Worm (Caenorhabditis elegans) whole organism, young adult: Measurements from ENCODE around the gene C25H3.1.

Experiments
- B0019.2 ChIP-seq: fragments of 200-800 bp; sonication (Bioruptor generic); conservative IDR thresholded peaks from 2 replicates; pipeline ENCODE4 v1.3.6; 2022; ENCODE audit warnings: missing genetic modification reagents, missing genetic modification characterization, missing compliant biosample characterization
- B0035.1 ChIP-seq: sonication (generic microtip); optimal IDR thresholded peaks from 2 replicates; lab custom pipeline; 2016; ENCODE audit warnings: missing genetic modification characterization, mild to moderate bottlenecking, missing compliant biosample characterization, missing genotype, missing genetic modification reagents
- B0336.3 ChIP-seq: fragments of 200-800 bp; sonication (Bioruptor generic); IDR thresholded peaks from 2 replicates; pipeline ENCODE4 v1.3.6; 2022; ENCODE audit warnings: missing genetic modification characterization, missing compliant biosample characterization
- D2030.7 ChIP-seq: fragments of 200-800 bp; sonication (Bioruptor generic); IDR thresholded peaks from 2 replicates; pipeline ENCODE4 v1.3.6; 2022; ENCODE audit warnings: missing genetic modification reagents, missing genetic modification characterization, missing compliant biosample characterization
- F22D6.2 ChIP-seq: sonication (generic microtip); optimal IDR thresholded peaks from 2 replicates; lab custom pipeline; 2016; ENCODE audit warnings: mild to moderate bottlenecking, missing genetic modification characterization, missing compliant biosample characterization
- F33H1.4 ChIP-seq: fragments of 200-800 bp; sonication (Bioruptor generic); IDR thresholded peaks from 2 replicates; pipeline ENCODE4 v1.3.6; 2022; ENCODE audit warnings: missing genetic modification reagents, missing genetic modification characterization, missing compliant biosample characterization
- F55B11.4 ChIP-seq: sonication (generic microtip); optimal IDR thresholded peaks from 2 replicates; lab custom pipeline; 2016; ENCODE audit warnings: missing compliant biosample characterization, missing genetic modification characterization, borderline replicate concordance; ENCODE audit not compliant: insufficient read depth
- T26A5.8 ChIP-seq: sonication (generic microtip); optimal IDR thresholded peaks from 2 replicates; lab custom pipeline; 2016; ENCODE audit warnings: missing genetic modification characterization, missing compliant biosample characterization
- Y53F4B.3 ChIP-seq: fragments of 200-800 bp; sonication (Bioruptor generic); IDR thresholded peaks from 2 replicates; pipeline ENCODE4 v1.3.6; 2022; ENCODE audit warnings: missing genetic modification reagents, missing genetic modification characterization, missing compliant biosample characterization
- Y56A3A.18 ChIP-seq: fragments of 200-800 bp; sonication (Bioruptor generic); IDR thresholded peaks from 2 replicates; pipeline ENCODE4 v1.3.6; 2022; ENCODE audit warnings: missing genetic modification reagents, missing genetic modification characterization, missing compliant biosample characterization
- Y67H2A.10 ChIP-seq: fragments of 200-800 bp; sonication (Bioruptor generic); conservative IDR thresholded peaks from 2 replicates; pipeline ENCODE4 v1.3.6; 2022; ENCODE audit warnings: missing genetic modification reagents, missing genetic modification characterization, missing compliant biosample characterization
- Y79H2A.3 ChIP-seq: fragments of 200-800 bp; sonication (Bioruptor generic); conservative IDR thresholded peaks from 2 replicates; pipeline ENCODE4 v1.3.6; 2022; ENCODE audit warnings: missing genetic modification reagents, missing genetic modification characterization, missing compliant biosample characterization
- ama-1 ChIP-seq, 3 experiments: fragments of 150-350 bp in 1 of 3; sonication (generic microtip) in 2 of 3; optimal IDR thresholded peaks; 2 replicates each; lab custom pipeline; 2014 to 2018; ENCODE audit warnings: missing biosample characterization in 2 of 3, missing genetic modification characterization in 2 of 3, missing genetic modification reagents in 2 of 3
- aptf-3 ChIP-seq: fragments of 200-800 bp; sonication (Bioruptor generic); IDR thresholded peaks from 2 replicates; pipeline ENCODE4 v1.3.6; 2022; ENCODE audit warnings: missing genetic modification characterization, missing compliant biosample characterization
- attf-3 ChIP-seq: fragments of 200-800 bp; sonication (Bioruptor generic); conservative IDR thresholded peaks from 2 replicates; pipeline ENCODE4 v1.3.6; 2022; ENCODE audit warnings: missing genetic modification reagents, missing genetic modification characterization, missing compliant biosample characterization
- attf-6 ChIP-seq: fragments of 200-800 bp; sonication (Bioruptor generic); IDR thresholded peaks from 2 replicates; pipeline ENCODE4 v1.3.6; 2022; ENCODE audit warnings: missing genetic modification reagents, missing genetic modification characterization, missing compliant biosample characterization
- bed-2 ChIP-seq: fragments of 200-800 bp; sonication (Bioruptor generic); IDR thresholded peaks from 2 replicates; pipeline ENCODE4 v1.3.6; 2022; ENCODE audit warnings: missing genetic modification reagents, missing genetic modification characterization, missing compliant biosample characterization
- cebp-1 ChIP-seq, 2 experiments: fragments of 200-800 bp in 1 of 2; sonication (Bioruptor generic) in 1 of 2; sonication (generic microtip) in 1 of 2; IDR thresholded peaks in 1 of 2; optimal IDR thresholded peaks in 1 of 2; 2 replicates each; pipeline versions ENCODE4 v1.3.6 to Lab custom; 2017 to 2022; ENCODE audit warnings: missing compliant biosample characterization in 2 of 2, missing genetic modification characterization in 2 of 2, mild to moderate bottlenecking in 1 of 2, missing genetic modification reagents in 1 of 2, moderate library complexity in 1 of 2
- cebp-2 ChIP-seq: fragments of 200-800 bp; sonication (Bioruptor generic); IDR thresholded peaks from 2 replicates; pipeline ENCODE4 v1.3.6; 2022; ENCODE audit warnings: missing genetic modification characterization, missing compliant biosample characterization
- ceh-27 ChIP-seq: fragments of 200-800 bp; sonication (Bioruptor generic); optimal IDR thresholded peaks from 2 replicates; lab custom pipeline; 2018; ENCODE audit warnings: mild to moderate bottlenecking, missing genetic modification characterization, moderate library complexity, missing compliant biosample characterization
- ceh-91 ChIP-seq: fragments of 200-800 bp; sonication (Bioruptor generic); IDR thresholded peaks from 2 replicates; pipeline ENCODE4 v1.3.6; 2022; ENCODE audit warnings: missing genetic modification reagents, missing genetic modification characterization, missing compliant biosample characterization
- chd-7 ChIP-seq: sonication (generic microtip); optimal IDR thresholded peaks from 2 replicates; lab custom pipeline; 2016; ENCODE audit warnings: mild to moderate bottlenecking, missing genetic modification characterization, moderate library complexity, missing compliant biosample characterization
- die-1 ChIP-seq: sonication (generic microtip); optimal IDR thresholded peaks from 2 replicates; lab custom pipeline; 2016; ENCODE audit warnings: missing genotype, mild to moderate bottlenecking, missing genetic modification characterization, missing compliant biosample characterization
- efl-1 ChIP-seq: fragments of 150-350 bp; optimal IDR thresholded peaks from 2 replicates; lab custom pipeline; 2014; ENCODE audit warnings: missing biosample characterization, missing genetic modification reagents, missing genetic modification characterization
- egl-18 ChIP-seq: fragments of 200-800 bp; sonication (Bioruptor generic); IDR thresholded peaks from 2 replicates; pipeline ENCODE4 v1.3.6; 2022; ENCODE audit warnings: missing genetic modification reagents, missing genetic modification characterization, missing compliant biosample characterization
- fkh-3 ChIP-seq: sonication (generic microtip); optimal IDR thresholded peaks from 2 replicates; lab custom pipeline; 2016; ENCODE audit warnings: mild to moderate bottlenecking, missing genetic modification characterization, missing compliant biosample characterization
- hmg-1.2 ChIP-seq: fragments of 200-800 bp; sonication (Bioruptor generic); IDR thresholded peaks from 2 replicates; pipeline ENCODE4 v1.3.6; 2022; ENCODE audit warnings: missing genetic modification reagents, missing genetic modification characterization, missing compliant biosample characterization
- lin-26 ChIP-seq: fragments of 200-800 bp; sonication (Bioruptor generic); IDR thresholded peaks from 2 replicates; pipeline ENCODE4 v1.3.6; 2022; ENCODE audit warnings: missing genetic modification reagents, missing genetic modification characterization, missing compliant biosample characterization
- lin-40 ChIP-seq: sonication (generic microtip); optimal IDR thresholded peaks from 2 replicates; lab custom pipeline; 2016; ENCODE audit warnings: missing genetic modification characterization, mild to moderate bottlenecking, missing compliant biosample characterization, missing genotype, missing genetic modification reagents
- lir-1 ChIP-seq: fragments of 200-800 bp; sonication (Bioruptor generic); conservative IDR thresholded peaks from 2 replicates; pipeline ENCODE4 v1.3.6; 2022; ENCODE audit warnings: missing genetic modification reagents, missing genetic modification characterization, missing compliant biosample characterization
- lsl-1 ChIP-seq: fragments of 200-800 bp; sonication (Bioruptor generic); optimal IDR thresholded peaks from 2 replicates; lab custom pipeline; 2018; ENCODE audit warnings: mild to moderate bottlenecking, missing genetic modification characterization, moderate library complexity, missing compliant biosample characterization
- madf-8 ChIP-seq: fragments of 200-800 bp; sonication (Bioruptor generic); conservative IDR thresholded peaks from 2 replicates; pipeline ENCODE4 v1.3.6; 2022; ENCODE audit warnings: missing genetic modification reagents, missing genetic modification characterization, missing compliant biosample characterization
- nfya-2 ChIP-seq: fragments of 200-800 bp; sonication (Bioruptor generic); IDR thresholded peaks from 2 replicates; pipeline ENCODE4 v1.3.6; 2022; ENCODE audit warnings: missing genetic modification reagents, missing genetic modification characterization, missing compliant biosample characterization
- nhr-90 ChIP-seq: sonication (generic microtip); optimal IDR thresholded peaks from 2 replicates; lab custom pipeline; 2016; ENCODE audit warnings: missing genotype, mild to moderate bottlenecking, missing genetic modification characterization, missing compliant biosample characterization
- rec-8 ChIP-seq, 2 experiments: sonication (generic microtip); optimal IDR thresholded peaks; 2 replicates each; lab custom pipeline; 2016; ENCODE audit warnings: mild to moderate bottlenecking in 2 of 2, missing genetic modification characterization in 2 of 2, missing genetic modification reagents in 2 of 2, missing genotype in 2 of 2, missing biosample characterization in 1 of 2, missing compliant biosample characterization in 1 of 2, moderate library complexity in 1 of 2
- repo-1 ChIP-seq: sonication (generic microtip); optimal IDR thresholded peaks from 2 replicates; lab custom pipeline; 2017; ENCODE audit warnings: mild to moderate bottlenecking, missing genetic modification characterization, missing compliant biosample characterization
- rpc-1 ChIP-seq, 2 experiments: fragments of 150-350 bp in 1 of 2; sonication (generic microtip) in 1 of 2; optimal IDR thresholded peaks; 2 replicates each; lab custom pipeline; 2014 to 2018; ENCODE audit warnings: missing biosample characterization in 1 of 2, missing genetic modification characterization in 1 of 2, missing genetic modification reagents in 1 of 2, missing genotype in 1 of 2
- sea-2 ChIP-seq: fragments of 200-800 bp; sonication (Bioruptor generic); IDR thresholded peaks from 2 replicates; pipeline ENCODE4 v1.3.6; 2022; ENCODE audit warnings: missing genetic modification characterization, missing compliant biosample characterization
- sptf-2 ChIP-seq: fragments of 200-800 bp; sonication (Bioruptor generic); optimal IDR thresholded peaks from 2 replicates; lab custom pipeline; 2018; ENCODE audit warnings: mild to moderate bottlenecking, missing genetic modification characterization, missing compliant biosample characterization
- tbx-9 ChIP-seq: sonication (generic microtip); optimal IDR thresholded peaks from 2 replicates; lab custom pipeline; 2016; ENCODE audit warnings: borderline replicate concordance, missing genetic modification characterization, inconsistent platforms, missing compliant biosample characterization
- unc-130 ChIP-seq: sonication (generic microtip); optimal IDR thresholded peaks from 2 replicates; lab custom pipeline; 2016; ENCODE audit warnings: missing genetic modification reagents, missing genetic modification characterization, missing compliant biosample characterization
- xnd-1 ChIP-seq: sonication (generic microtip); optimal IDR thresholded peaks from 2 replicates; lab custom pipeline; 2016; ENCODE audit warnings: missing genotype, missing genetic modification reagents, missing genetic modification characterization, missing compliant biosample characterization
- zim-3 ChIP-seq: sonication (generic microtip); optimal IDR thresholded peaks from 2 replicates; lab custom pipeline; 2017; ENCODE audit warnings: mild to moderate bottlenecking, missing genetic modification characterization, moderate library complexity, missing compliant biosample characterization
- ztf-25 ChIP-seq: fragments of 200-800 bp; sonication (Bioruptor generic); IDR thresholded peaks from 2 replicates; pipeline ENCODE4 v1.3.6; 2022; ENCODE audit warnings: missing genetic modification reagents, missing genetic modification characterization, missing compliant biosample characterization

Gene C25H3.1

DNA sequence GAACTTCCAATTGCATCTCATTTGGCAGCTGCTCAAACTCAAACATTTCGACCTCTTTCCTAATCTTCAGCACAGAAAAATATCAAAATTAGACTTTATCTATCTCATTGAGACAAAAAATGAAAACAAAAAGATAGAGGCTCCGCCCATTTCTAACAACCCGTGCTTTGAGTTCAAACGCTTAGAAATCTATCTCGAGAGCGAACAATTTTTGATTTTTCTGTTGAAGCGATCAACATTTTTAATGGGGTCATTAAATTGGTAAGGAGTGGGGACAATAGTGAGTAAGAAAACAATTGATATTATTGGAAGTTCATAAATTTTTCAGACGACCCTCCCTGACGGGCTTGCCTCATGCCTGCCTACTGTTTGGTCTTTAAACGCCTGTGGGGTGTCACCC lies at the start of gene C25H3.1, which contains the start of gene C25H3.10:
Gene C25H3.1 (plus strand): TSS at position 203 of the 400 bp plus-strand sequence.
Gene C25H3.10 (minus strand): TSS at position 101 of the 400 bp plus-strand sequence.
- TF ChIP-seq chd-7 (tag; lab: Kevin White, UChicago) = no peak
- TF ChIP-seq, all 124 proteins: peak for 0

DNA sequence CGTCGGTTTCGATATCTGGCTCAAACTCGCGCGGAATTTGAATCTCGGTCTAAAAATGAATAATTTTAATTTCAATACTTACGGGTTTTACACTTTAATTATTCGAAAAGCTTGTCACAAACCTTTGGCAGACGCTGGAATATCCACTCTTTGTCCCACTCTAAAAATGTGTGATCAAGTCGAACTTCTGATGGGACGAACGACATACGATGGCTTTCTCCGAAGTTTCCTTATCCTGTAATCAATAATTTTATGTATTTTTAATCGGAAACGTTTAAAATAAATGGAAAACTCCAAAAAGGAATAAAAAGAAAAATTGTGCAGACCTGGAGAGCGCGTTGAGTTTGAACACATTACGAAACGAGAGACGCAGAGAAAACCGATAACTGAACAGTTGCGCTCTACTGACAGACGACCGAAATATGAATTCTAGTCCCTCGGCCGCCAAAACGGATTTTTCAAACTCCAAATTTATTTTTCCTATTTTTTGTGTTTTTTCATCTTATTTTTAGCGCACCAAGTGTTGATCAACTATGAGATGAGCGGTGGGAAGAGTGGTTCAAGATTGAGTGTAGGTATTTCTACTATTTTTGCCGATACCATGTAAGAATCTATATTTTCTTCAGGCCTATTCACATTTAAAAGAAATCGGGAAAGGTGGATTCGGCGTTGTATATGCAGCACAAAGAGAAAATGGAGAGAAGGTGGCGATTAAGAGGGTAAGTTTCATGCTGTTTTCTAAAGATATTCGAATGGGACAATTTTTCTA lies 49.5 kb upstream of the C25H3.1 start, which contains the start of the genes sam-4, F59E12.17 and zyg-1:
Gene sam-4 (minus strand): TSS at position 51 of the 769 bp plus-strand sequence.
Gene F59E12.17 (minus strand): TSS at position 235 of the 769 bp plus-strand sequence.
Gene zyg-1 (plus strand): TSS at position 513 of the 769 bp plus-strand sequence.
- TF ChIP-seq attf-3 (GFP tag; lab: Robert Waterston, UW) (peak; percentile 53), D2030.7 (peak; percentile 82), efl-1 (peak; percentile 76), die-1 (tag; lab: Kevin White, UChicago) (no peak), F55B11.4 (tag; lab: Kevin White, UChicago) (no peak), zim-3 (no peak), xnd-1 (tag; lab: Kevin White, UChicago) (peak; percentile 1), lir-1 (0 out of 2 replicates have a peak, but pooled peaks have one; percentile 8), cebp-1 (GFP tag; IDR thresholded peaks at IDR 0.05; lab: Robert Waterston, UW) (peak; percentile 41; the same call in 1 of the 2 replicates), cebp-1 (tag; optimal IDR thresholded peaks at IDR 0.05; lab: Kevin White, UChicago) (peak; percentile 50), nhr-90 (tag; lab: Kevin White, UChicago) (no peak), bed-2 (GFP tag; lab: Robert Waterston, UW) (no peak), lsl-1 (GFP tag; lab: Kevin White, UChicago) (peak; percentile 63), F33H1.4 (GFP tag; lab: Robert Waterston, UW) (peak; percentile 57), repo-1 (no peak), nfya-2 (GFP tag; lab: Robert Waterston, UW) (no peak), Y79H2A.3 (no peak), unc-130 (GFP tag; lab: Kevin White, UChicago) (peak; percentile 67), sptf-2 (GFP tag; lab: Kevin White, UChicago) (no peak), lin-40 (tag; lab: Kevin White, UChicago) (no peak), madf-8 (GFP tag; lab: Robert Waterston, UW) (peak; percentile 34), T26A5.8 (tag; lab: Kevin White, UChicago) (no peak), fkh-3 (tag; lab: Kevin White, UChicago) (no peak), attf-6 (GFP tag; lab: Robert Waterston, UW) (no peak), Y53F4B.3 (GFP tag; lab: Robert Waterston, UW) (no peak), rec-8 (tag; optimal IDR thresholded peaks at IDR 0.05; lab: Kevin White, UChicago) (no peak), B0019.2 (GFP tag; lab: Robert Waterston, UW) (peak; percentile 73), tbx-9 (tag; lab: Kevin White, UChicago) (no peak), rpc-1 (optimal IDR thresholded peaks at IDR 0.05; lab: Kevin White, UChicago) (no peak), rpc-1 (tag; optimal IDR thresholded peaks at IDR 0.05; lab: Kevin White, UChicago) (no peak), ztf-25 (GFP tag; lab: Robert Waterston, UW) (0 out of 2 replicates have a peak, but pooled peaks have one; percentile 60), aptf-3 (no peak), hmg-1.2 (GFP tag; lab: Robert Waterston, UW) (peak; percentile 82), sea-2 (GFP tag; lab: Robert Waterston, UW) (no peak), F22D6.2 (tag; lab: Kevin White, UChicago) (no peak), egl-18 (GFP tag; lab: Robert Waterston, UW) (no peak), lin-26 (GFP tag; lab: Robert Waterston, UW) (no peak), ceh-27 (peak; percentile 64), Y67H2A.10 (GFP tag; lab: Robert Waterston, UW) (no peak), cebp-2 (GFP tag; lab: Robert Waterston, UW) (no peak), Y56A3A.18 (GFP tag; lab: Robert Waterston, UW) (no peak), ceh-91 (GFP tag; lab: Robert Waterston, UW) (peak; percentile 58; the same call in 1 of the 2 replicates), B0336.3 (no peak), B0035.1 (tag; lab: Kevin White, UChicago) (no peak), ama-1 (optimal IDR thresholded peaks at IDR 0.05; lab: Kevin White, UChicago) (no peak), ama-1 (GFP tag; optimal IDR thresholded peaks at IDR 0.05; lab: Kevin White, UChicago) (no peak)
